Worm (Caenorhabditis elegans) whole organism, mixed stage, embryonic: ENCODE measurements around the gene F32E10.8.

Experiments used
- blmp-1 ChIP-seq: fragments of 150-350 bp; optimal IDR thresholded peaks from 2 replicates; lab custom pipeline; 2014; ENCODE audit warnings: missing biosample characterization, missing genetic modification characterization
- ceh-83 ChIP-seq: fragments of 200-800 bp; sonication (Bioruptor generic); optimal IDR thresholded peaks from 2 replicates; lab custom pipeline; 2018; ENCODE audit warnings: mild to moderate bottlenecking, missing genetic modification characterization, missing compliant biosample characterization
- ces-1 ChIP-seq: fragments of 150-350 bp; optimal IDR thresholded peaks from 2 replicates; lab custom pipeline; 2014; ENCODE audit warnings: missing biosample characterization, missing genetic modification reagents, missing genetic modification characterization
- lin-13 ChIP-seq: fragments of 150-350 bp; optimal IDR thresholded peaks from 2 replicates; lab custom pipeline; 2014; ENCODE audit warnings: missing biosample characterization, missing genetic modification characterization
- lin-32 ChIP-seq: fragments of 200-800 bp; sonication (Bioruptor generic); optimal IDR thresholded peaks from 2 replicates; lab custom pipeline; 2018; ENCODE audit warnings: mild to moderate bottlenecking, missing genetic modification characterization, missing compliant biosample characterization
- lsy-2 ChIP-seq: fragments of 150-350 bp; optimal IDR thresholded peaks from 2 replicates; lab custom pipeline; 2014; ENCODE audit warnings: missing biosample characterization, missing genetic modification characterization
- mab-5 ChIP-seq: fragments of 150-350 bp; optimal IDR thresholded peaks from 2 replicates; lab custom pipeline; 2014; ENCODE audit warnings: missing biosample characterization, missing genetic modification characterization
- nhr-237 ChIP-seq: fragments of 150-350 bp; optimal IDR thresholded peaks from 2 replicates; lab custom pipeline; 2014; ENCODE audit warnings: missing biosample characterization, missing genetic modification characterization
- nhr-28 ChIP-seq: fragments of 150-350 bp; optimal IDR thresholded peaks from 2 replicates; lab custom pipeline; 2014; ENCODE audit warnings: missing biosample characterization, missing genetic modification characterization
- sem-2 ChIP-seq: fragments of 200-800 bp; sonication (Bioruptor generic); optimal IDR thresholded peaks from 2 replicates; lab custom pipeline; 2018; ENCODE audit warnings: mild to moderate bottlenecking, missing genetic modification characterization, missing compliant biosample characterization
- snpc-4 ChIP-seq: fragments of 150-350 bp; optimal IDR thresholded peaks from 2 replicates; lab custom pipeline; 2014; ENCODE audit warnings: missing biosample characterization, missing genetic modification characterization
- unc-39 ChIP-seq: fragments of 150-350 bp; optimal IDR thresholded peaks from 2 replicates; lab custom pipeline; 2014; ENCODE audit warnings: missing biosample characterization, missing genetic modification characterization
- zip-8 ChIP-seq: fragments of 150-350 bp; optimal IDR thresholded peaks from 2 replicates; lab custom pipeline; 2014; ENCODE audit warnings: missing biosample characterization, missing genetic modification characterization
- ztf-11 ChIP-seq: fragments of 150-350 bp; optimal IDR thresholded peaks from 2 replicates; lab custom pipeline; 2014; ENCODE audit warnings: missing biosample characterization, missing genetic modification characterization

DNA sequence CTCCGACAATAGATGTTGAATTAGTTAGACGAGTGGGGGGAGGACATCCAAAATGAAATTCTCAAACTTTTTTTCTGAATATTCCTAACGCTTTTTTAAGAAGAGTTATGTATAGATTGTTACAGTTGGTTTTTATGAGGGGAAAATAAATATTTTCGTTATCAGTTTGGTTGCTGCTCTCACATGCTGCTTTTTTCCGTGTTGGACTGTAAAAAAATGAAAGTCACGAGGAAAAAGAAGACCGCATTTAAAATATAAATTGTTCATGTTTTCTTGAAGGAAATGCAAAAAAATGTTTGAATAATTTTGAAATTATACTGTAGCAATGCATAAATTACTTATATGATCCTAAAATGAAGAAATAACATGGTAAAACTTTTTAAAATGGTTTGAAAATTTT, 46.6 kb upstream of the F32E10.8 start:
- TF ChIP-seq ceh-83 (no peak), nhr-28 (tag; lab: Kevin White, UChicago) (no peak), lin-32 (GFP tag; lab: Kevin White, UChicago) (no peak), mab-5 (no peak), lsy-2 (tag; lab: Kevin White, UChicago) (no peak), zip-8 (no peak), blmp-1 (tag; lab: Kevin White, UChicago) (no peak), nhr-237 (no peak), ces-1 (GFP tag; lab: Kevin White, UChicago) (no peak), lin-13 (no peak), sem-2 (no peak), snpc-4 (tag; lab: Kevin White, UChicago) (no peak), ztf-11 (tag; lab: Kevin White, UChicago) (no peak), unc-39 (no peak)
